Worm (Caenorhabditis elegans) whole organism, dauer: ENCODE measurements around the gene ZC155.2.

Source experiments
- unc-62 ChIP-seq: sonication (generic microtip); optimal IDR thresholded peaks from 2 replicates; lab custom pipeline; 2017; ENCODE audit warnings: missing biosample characterization, missing genetic modification reagents, missing genetic modification characterization

Gene ZC155.2

DNA sequence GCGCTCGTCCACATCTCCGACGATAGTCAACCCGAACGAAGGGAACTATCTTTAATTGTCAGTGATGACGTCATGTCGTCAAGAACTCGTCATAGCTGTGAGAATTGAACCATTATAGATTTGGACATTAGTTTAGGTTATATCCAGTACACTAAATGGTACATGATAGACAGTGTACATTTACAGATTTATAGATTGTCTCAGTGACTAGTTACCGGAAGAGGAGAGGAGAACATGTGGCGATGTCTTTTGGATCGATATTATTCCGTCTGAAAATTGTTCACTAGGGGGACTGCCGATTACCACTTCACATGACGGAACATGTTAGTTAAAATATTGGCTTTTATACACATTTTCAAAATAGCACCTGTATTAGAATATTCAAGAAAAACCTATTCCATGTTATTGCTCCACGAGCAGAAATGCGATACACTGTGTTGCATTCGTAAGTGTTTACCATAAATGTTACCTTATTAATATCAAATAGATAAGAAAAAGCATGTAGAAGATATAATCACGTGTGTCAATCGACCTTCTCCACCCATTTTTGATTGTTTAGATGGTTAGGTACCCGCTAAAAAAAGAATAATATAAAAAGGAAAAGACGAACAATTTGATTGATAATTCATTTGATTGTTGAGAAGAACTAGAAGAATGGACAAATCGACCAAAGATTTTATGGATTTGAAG lies 48.6 kb downstream of the ZC155.2 start, which contains the start of gene ZC395.5:
Gene ZC395.5, plus strand, starts transcription at position 632 of the 690 bp plus-strand sequence.
- no peak for TF ChIP-seq unc-62

DNA sequence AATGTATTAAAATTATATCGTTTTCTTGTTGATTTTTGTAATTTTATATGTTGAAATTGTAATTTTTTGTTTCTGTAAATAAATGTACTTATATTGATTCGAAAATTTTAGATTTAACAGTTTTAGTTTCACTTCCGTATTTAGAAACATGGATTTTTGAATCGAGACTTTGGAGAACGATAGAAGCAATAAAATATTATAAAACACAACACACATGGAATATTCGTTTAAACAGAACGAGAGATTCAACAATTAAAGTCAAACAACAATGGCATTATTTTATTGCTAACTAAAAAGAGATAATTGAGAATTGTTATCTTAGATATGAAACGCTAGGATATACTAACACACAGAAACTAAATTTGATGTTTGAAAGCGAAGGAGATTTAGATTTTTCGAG lies 49.7 kb downstream of the ZC155.2 start:
- no peak for TF ChIP-seq unc-62
